Worm (Caenorhabditis elegans): ENCODE results near the gene T21D12.7.

T21D12.7 gene

DNA sequence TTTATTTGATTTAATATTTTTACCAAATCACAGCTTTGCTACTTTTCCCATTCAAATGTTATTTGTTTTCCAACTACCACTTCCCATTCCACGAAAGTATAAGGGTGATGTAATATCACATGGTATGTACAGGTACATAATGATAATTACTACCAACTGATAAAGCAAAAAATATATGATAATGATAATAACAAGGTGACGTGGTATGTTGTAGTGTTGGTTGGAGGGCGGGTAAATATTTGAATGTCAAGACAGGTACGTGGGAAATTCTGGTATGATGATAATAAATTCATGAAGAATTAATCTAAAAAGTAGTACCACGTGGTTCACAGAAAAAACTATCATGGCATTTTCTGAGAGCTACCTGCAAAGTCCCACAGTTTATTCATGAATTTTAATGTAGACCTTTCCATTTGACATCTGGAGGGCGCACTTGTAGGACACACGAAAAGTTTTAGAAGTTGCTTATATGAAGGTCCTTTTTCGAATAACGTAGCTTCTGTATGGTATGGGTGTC is 653 bp upstream of the T21D12.7 start (continued):
- TF ChIP-seq Y105C5A.15 (GFP tag; IDR thresholded peaks at IDR 0.05) (no peak), nhr-102 (tag; optimal IDR thresholded peaks at IDR 0.05) (peak; percentile 83), ztf-11 (tag; optimal IDR thresholded peaks at IDR 0.05) (no peak), nhr-76 (tag; optimal IDR thresholded peaks at IDR 0.05) (no peak), arid-1 (GFP tag; conservative IDR thresholded peaks at IDR 0.05) (no peak), unc-62 (GFP tag; optimal IDR thresholded peaks at IDR 0.05 in 1 of 2) (peak; percentile 7 to 46), unc-62 (tag; optimal IDR thresholded peaks at IDR 0.05) (no peak), set-16 (GFP tag; IDR thresholded peaks at IDR 0.05) (no peak), fos-1 (tag; optimal IDR thresholded peaks at IDR 0.05) (peak; percentile 83), saeg-2 (GFP tag; IDR thresholded peaks at IDR 0.05) (no peak), nhr-77 (tag; optimal IDR thresholded peaks at IDR 0.05) (peak; percentile 33), hif-1 (tag; optimal IDR thresholded peaks at IDR 0.05) (peak in 1 of 2 experiments; percentile 28), lin-29 (GFP tag; IDR thresholded peaks at IDR 0.05) (no peak), dmd-8 (GFP tag; IDR thresholded peaks at IDR 0.05) (no peak), tag-97 (GFP tag; IDR thresholded peaks at IDR 0.05) (no peak), lin-15B (tag; optimal IDR thresholded peaks at IDR 0.05) (no peak), tra-1 (GFP tag; IDR thresholded peaks at IDR 0.05) (peak; percentile 49; the same call in 1 of the 2 replicates), pha-4 (GFP tag; IDR thresholded peaks at IDR 0.05) (no peak; the same call in 1 of the 2 replicates), pha-4 (tag; optimal IDR thresholded peaks at IDR 0.05) (no peak), jun-1 (tag; optimal IDR thresholded peaks at IDR 0.05) (peak; percentile 36), nhr-111 (GFP tag; optimal IDR thresholded peaks at IDR 0.05) (no peak), R02D3.7 (tag; optimal IDR thresholded peaks at IDR 0.05) (no peak), ces-1 (GFP tag; optimal IDR thresholded peaks at IDR 0.05) (no peak), aly-2 (tag; optimal IDR thresholded peaks at IDR 0.05) (no peak), T20F7.1 (GFP tag; optimal IDR thresholded peaks at IDR 0.05) (peak; percentile 48), ceh-62 (tag; optimal IDR thresholded peaks at IDR 0.05) (no peak), rbr-2 (tag; optimal IDR thresholded peaks at IDR 0.05) (no peak), zag-1 (tag; optimal IDR thresholded peaks at IDR 0.05) (no peak), dmd-9 (GFP tag; IDR thresholded peaks at IDR 0.05) (no peak), gei-8 (GFP tag; optimal IDR thresholded peaks at IDR 0.05) (peak; percentile 50), zip-2 (tag; optimal IDR thresholded peaks at IDR 0.05) (peak; percentile 58), zfp-3 (GFP tag; conservative IDR thresholded peaks at IDR 0.05) (peak; percentile 65; the same call in 1 of the 2 replicates), nhr-11 (tag; optimal IDR thresholded peaks at IDR 0.05) (no peak), dve-1 (tag; optimal IDR thresholded peaks at IDR 0.05; ENCODE audit: insufficient read depth) (peak; percentile 91), lin-13 (GFP tag; optimal IDR thresholded peaks at IDR 0.05) (no peak), cey-2 (tag; optimal IDR thresholded peaks at IDR 0.05; ENCODE audit: borderline replicate concordance, insufficient read depth) (no peak), ztf-7 (tag; optimal IDR thresholded peaks at IDR 0.05) (peak; percentile 52), duxl-1 (tag; optimal IDR thresholded peaks at IDR 0.05; ENCODE audit: poor library complexity) (no peak), nhr-25 (tag; optimal IDR thresholded peaks at IDR 0.05; ENCODE audit: borderline replicate concordance, insufficient read depth) (no peak), dmd-6 (GFP tag; IDR thresholded peaks at IDR 0.05) (peak; percentile 74), nhr-42 (GFP tag; IDR thresholded peaks at IDR 0.05) (0 out of 2 replicates have a peak, but pooled peaks have one; percentile 37), mxl-2 (GFP tag; conservative IDR thresholded peaks at IDR 0.05) (no peak), sdz-12 (GFP tag; optimal IDR thresholded peaks at IDR 0.05) (no peak), Y5F2A.4 (GFP tag; optimal IDR thresholded peaks at IDR 0.05) (no peak), lir-3 (tag; optimal IDR thresholded peaks at IDR 0.05) (no peak), hlh-30 (tag; optimal IDR thresholded peaks at IDR 0.05; ENCODE audit: insufficient read depth) (peak; percentile 64), ceh-44 (GFP tag; IDR thresholded peaks at IDR 0.05) (no peak), fkh-10 (GFP tag; optimal IDR thresholded peaks at IDR 0.05) (no peak), lin-1 (GFP tag; IDR thresholded peaks at IDR 0.05) (peak; percentile 23; the same call in 1 of the 2 replicates), daf-19 (GFP tag; conservative IDR thresholded peaks at IDR 0.05) (no peak), F49E8.2 (tag; optimal IDR thresholded peaks at IDR 0.05; ENCODE audit: borderline replicate concordance) (no peak)

Measured in whole organism, L4 larva.